Fruit fly (Drosophila melanogaster) whole organism: ENCODE measurements around the gene ATPsyngamma.

Experiments used
- CG8478 ChIP-seq: fragments of >200 bp; optimal IDR thresholded peaks from 2 replicates; lab custom pipeline; 2018; ENCODE audit warnings: inconsistent platforms
- Dll ChIP-seq: fragments of >200 bp; optimal IDR thresholded peaks from 2 replicates; lab custom pipeline; 2017
- EcR ChIP-seq, 2 experiments: fragments of >200 bp; optimal IDR thresholded peaks; 2 replicates each; lab custom pipeline; 2017; ENCODE audit warnings: missing biosample characterization in 2 of 2, missing genetic modification characterization in 2 of 2, missing genetic modification reagents in 2 of 2
- pan ChIP-seq: fragments of >200 bp; optimal IDR thresholded peaks from 2 replicates; lab custom pipeline; 2017
- psq ChIP-seq: fragments of >200 bp; optimal IDR thresholded peaks from 2 replicates; lab custom pipeline; 2017
- usp ChIP-seq: fragments of >200 bp; optimal IDR thresholded peaks from 2 replicates; lab custom pipeline; 2017; ENCODE audit warnings: missing biosample characterization, missing genetic modification characterization, mixed read lengths

Gene ATPsyngamma

dm6 chr3R:29780402-29781029 lies 31.6 kb upstream of the ATPsyngamma start, which contains the start of gene fig:
fig (minus strand) TSS chr3R:29780452.
- TF ChIP-seq pan (lab: Kevin White, UChicago) (no peak), Dll (lab: Kevin White, UChicago) (no peak), EcR (GFP tag; optimal IDR thresholded peaks at IDR 0.05; lab: Kevin White, UChicago) (no peak)

dm6 chr3R:29778985-29779298 lies 30.0 kb upstream of the ATPsyngamma start:
- TF ChIP-seq EcR (GFP tag; optimal IDR thresholded peaks at IDR 0.05; lab: Kevin White, UChicago) (no peak), CG8478 (lab: Kevin White, UChicago) (no peak), usp (no peak), Dll (lab: Kevin White, UChicago) (no peak), psq (no peak), pan (lab: Kevin White, UChicago) (no peak)

dm6 chr3R:29778139-29778984 lies 29.4 kb upstream of the ATPsyngamma start:
- TF ChIP-seq psq (no peak), pan (lab: Kevin White, UChicago) (peak; percentile 93), CG8478 (lab: Kevin White, UChicago) (no peak), Dll (lab: Kevin White, UChicago) (no peak), usp (no peak), EcR (GFP tag; optimal IDR thresholded peaks at IDR 0.05; lab: Kevin White, UChicago) (peak in 1 of 2 experiments; percentile 0)

dm6 chr3R:29777213-29777612 lies 28.2 kb upstream of the ATPsyngamma start:
- TF ChIP-seq CG8478 (lab: Kevin White, UChicago) (no peak), psq (no peak), usp (no peak), pan (lab: Kevin White, UChicago) (no peak), Dll (lab: Kevin White, UChicago) (no peak), EcR (GFP tag; optimal IDR thresholded peaks at IDR 0.05; lab: Kevin White, UChicago) (no peak)

dm6 chr3R:29775755-29776686 lies 27.1 kb upstream of the ATPsyngamma start:
- TF ChIP-seq pan (lab: Kevin White, UChicago) (no peak), EcR (GFP tag; optimal IDR thresholded peaks at IDR 0.05; lab: Kevin White, UChicago) (no peak), CG8478 (lab: Kevin White, UChicago) (no peak), psq (no peak), Dll (lab: Kevin White, UChicago) (no peak), usp (no peak)

- TF ChIP-seq CG8478 (lab: Kevin White, UChicago) = no peak
- no peak for TF ChIP-seq usp
- TF ChIP-seq Dll (lab: Kevin White, UChicago) = peak; percentile 99
Measured at dm6 chr3R:29774360-29775193, 25.6 kb upstream of the ATPsyngamma start.

dm6 chr3R:29773833-29774324 lies 24.9 kb upstream of the ATPsyngamma start:
- TF ChIP-seq CG8478 (lab: Kevin White, UChicago) (no peak), pan (lab: Kevin White, UChicago) (peak; percentile 43)

dm6 chr3R:29772795-29773331 lies 23.9 kb upstream of the ATPsyngamma start:
- TF ChIP-seq usp (no peak), pan (lab: Kevin White, UChicago) (no peak), CG8478 (lab: Kevin White, UChicago) (peak; percentile 82), EcR (GFP tag; optimal IDR thresholded peaks at IDR 0.05; lab: Kevin White, UChicago) (peak in 1 of 2 experiments; percentile 47), psq (no peak), Dll (lab: Kevin White, UChicago) (peak; percentile 88)

- no peak for TF ChIP-seq EcR (GFP tag; optimal IDR thresholded peaks at IDR 0.05; lab: Kevin White, UChicago)
- TF ChIP-seq Dll (lab: Kevin White, UChicago) = peak; percentile 83
- TF ChIP-seq psq = peak; percentile 56
Measured at dm6 chr3R:29772090-29772794, 23.3 kb upstream of the ATPsyngamma start.

- no peak for TF ChIP-seq Dll (lab: Kevin White, UChicago)
- no peak for TF ChIP-seq CG8478 (lab: Kevin White, UChicago)
- TF ChIP-seq usp = no peak
- TF ChIP-seq EcR (GFP tag; optimal IDR thresholded peaks at IDR 0.05; lab: Kevin White, UChicago) = no peak
- TF ChIP-seq pan (lab: Kevin White, UChicago) = no peak
- TF ChIP-seq psq = no peak
Measured at dm6 chr3R:29771645-29772089, 22.7 kb upstream of the ATPsyngamma start.
